Fruit fly (Drosophila melanogaster) whole organism, embryonic: ENCODE measurements around the gene CG5382.

ENCODE experiments used
- ATbp ChIP-seq: fragments of 200-800 bp; sonication (Bioruptor generic); optimal IDR thresholded peaks from 2 replicates; lab custom pipeline; 2017; ENCODE audit warnings: missing biosample characterization, mild to moderate bottlenecking, missing genetic modification characterization, missing genetic modification reagents
- Asciz ChIP-seq: fragments of 200-800 bp; sonication (Bioruptor generic); optimal IDR thresholded peaks from 2 replicates; lab custom pipeline; 2017; ENCODE audit warnings: missing biosample characterization, mild to moderate bottlenecking, missing genetic modification characterization, missing genetic modification reagents
- Atf6 ChIP-seq: fragments of 200-800 bp; sonication (Bioruptor generic); IDR thresholded peaks from 2 replicates; pipeline ENCODE4 v1.3.6; 2022; ENCODE audit warnings: missing biosample characterization, missing genetic modification characterization
- Bdp1 ChIP-seq: fragments of 200-800 bp; sonication (Bioruptor generic); optimal IDR thresholded peaks from 3 replicates; lab custom pipeline; 2016; ENCODE audit warnings: missing biosample characterization, missing genetic modification characterization
- Bgb ChIP-seq: fragments of 200-800 bp; sonication (Bioruptor generic); IDR thresholded peaks from 2 replicates; pipeline ENCODE4 v1.3.6; 2022; ENCODE audit warnings: missing biosample characterization, missing genetic modification characterization; ENCODE audit not compliant: partially characterized antibody
- CG10147 ChIP-seq: fragments of 200-800 bp; sonication (Bioruptor generic); optimal IDR thresholded peaks from 2 replicates; lab custom pipeline; 2019; ENCODE audit warnings: missing biosample characterization, mild to moderate bottlenecking, missing genetic modification characterization, moderate library complexity
- CG10267 ChIP-seq: fragments of 200-800 bp; sonication (Bioruptor generic); optimal IDR thresholded peaks from 2 replicates; lab custom pipeline; 2018; ENCODE audit warnings: missing biosample characterization, mild to moderate bottlenecking, missing genetic modification characterization, moderate library complexity
- CG14014 ChIP-seq: fragments of 200-800 bp; sonication (Bioruptor generic); IDR thresholded peaks from 2 replicates; pipeline ENCODE4 v1.3.6; 2022; ENCODE audit warnings: missing biosample characterization, missing genetic modification characterization
- CG1529 ChIP-seq: fragments of 200-800 bp; sonication (Bioruptor generic); optimal IDR thresholded peaks from 3 replicates; lab custom pipeline; 2018; ENCODE audit warnings: missing biosample characterization, missing genetic modification characterization
- CG17912 ChIP-seq: fragments of 200-800 bp; sonication (Bioruptor generic); optimal IDR thresholded peaks from 2 replicates; lab custom pipeline; 2018; ENCODE audit warnings: missing biosample characterization, mild to moderate bottlenecking, missing genetic modification characterization
- CG18011 ChIP-seq: fragments of 200-800 bp; sonication (Bioruptor generic); optimal IDR thresholded peaks from 2 replicates; lab custom pipeline; 2017; ENCODE audit warnings: missing biosample characterization, missing genetic modification characterization, mild to moderate bottlenecking, moderate library complexity, missing genotype
- CG18476 ChIP-seq: fragments of 200-800 bp; sonication (Bioruptor generic); optimal IDR thresholded peaks from 2 replicates; lab custom pipeline; 2016; ENCODE audit warnings: missing biosample characterization, mild to moderate bottlenecking, missing genetic modification characterization
- CG2129 ChIP-seq: fragments of 200-800 bp; sonication (Bioruptor generic); IDR thresholded peaks from 2 replicates; pipeline ENCODE4 v1.3.6; 2022; ENCODE audit warnings: missing biosample characterization, missing genetic modification characterization; ENCODE audit not compliant: partially characterized antibody
- CG32772 ChIP-seq: fragments of 200-800 bp; sonication (Bioruptor generic); IDR thresholded peaks from 2 replicates; pipeline ENCODE4 v1.3.6; 2022; ENCODE audit warnings: missing biosample characterization, missing genetic modification characterization
- CG6272 ChIP-seq: fragments of 200-800 bp; sonication (Bioruptor generic); IDR thresholded peaks from 2 replicates; pipeline ENCODE4 v1.3.6; 2022; ENCODE audit warnings: missing biosample characterization, missing genetic modification characterization
- CG7357 ChIP-seq: fragments of 200-800 bp; sonication (Bioruptor generic); IDR thresholded peaks from 3 replicates; pipeline ENCODE4 v1.3.6; 2022; ENCODE audit warnings: missing biosample characterization, missing genetic modification characterization
- CG7987 ChIP-seq: fragments of 200-800 bp; sonication (Bioruptor generic); optimal IDR thresholded peaks from 2 replicates; lab custom pipeline; 2018; ENCODE audit warnings: missing biosample characterization, mild to moderate bottlenecking, missing genetic modification characterization, moderate library complexity
- CG8281 ChIP-seq: fragments of 200-800 bp; sonication (Bioruptor generic); optimal IDR thresholded peaks from 2 replicates; lab custom pipeline; 2018; ENCODE audit warnings: missing biosample characterization, mild to moderate bottlenecking, missing genetic modification characterization, moderate library complexity
- CG8290 ChIP-seq, 3 experiments: fragments of 200-800 bp; sonication (Bioruptor generic); optimal IDR thresholded peaks; 2 replicates each; lab custom pipeline; 2016 to 2019; ENCODE audit warnings: missing biosample characterization in 3 of 3, missing genetic modification characterization in 3 of 3, mild to moderate bottlenecking in 2 of 3, moderate library complexity in 1 of 3
- CG9932 ChIP-seq: fragments of 200-800 bp; sonication (Bioruptor generic); IDR thresholded peaks from 2 replicates; pipeline ENCODE4 v1.3.6; 2022; ENCODE audit warnings: missing biosample characterization, missing genetic modification characterization
- Doc2 ChIP-seq: fragments of 200-800 bp; sonication (Bioruptor generic); IDR thresholded peaks from 2 replicates; pipeline ENCODE4 v1.3.6; 2022; ENCODE audit warnings: missing biosample characterization, missing genetic modification characterization
- Eip74EF ChIP-seq, 2 experiments: fragments of 200-800 bp in 1 of 2; fragments of >200 bp in 1 of 2; sonication (Bioruptor generic) in 1 of 2; optimal IDR thresholded peaks; 2 replicates each; lab custom pipeline; 2017 to 2019; ENCODE audit warnings: missing biosample characterization in 2 of 2, missing genetic modification characterization in 2 of 2, mild to moderate bottlenecking in 1 of 2, moderate library complexity in 1 of 2
- H2.0 ChIP-seq: fragments of 200-800 bp; sonication (Bioruptor generic); IDR thresholded peaks from 2 replicates; pipeline ENCODE4 v1.3.6; 2022; ENCODE audit warnings: missing biosample characterization, missing genetic modification characterization
- HLH4C ChIP-seq: fragments of 200-800 bp; sonication (Bioruptor generic); IDR thresholded peaks from 3 replicates; pipeline ENCODE4 v1.3.6; 2022; ENCODE audit warnings: missing biosample characterization, missing genetic modification characterization; ENCODE audit not compliant: partially characterized antibody
- HLHmδ ChIP-seq: fragments of 200-800 bp; sonication (Bioruptor generic); optimal IDR thresholded peaks from 2 replicates; lab custom pipeline; 2018; ENCODE audit warnings: missing biosample characterization, mild to moderate bottlenecking, missing genetic modification characterization, moderate library complexity
- HmgZ ChIP-seq: fragments of 200-800 bp; sonication (Bioruptor generic); optimal IDR thresholded peaks from 2 replicates; lab custom pipeline; 2018; ENCODE audit warnings: missing biosample characterization, mild to moderate bottlenecking, missing genetic modification characterization
- Hmr ChIP-seq: fragments of 200-800 bp; sonication (Bioruptor generic); optimal IDR thresholded peaks from 3 replicates; lab custom pipeline; 2017; ENCODE audit warnings: mild to moderate bottlenecking, missing biosample characterization, missing genetic modification reagents, missing genetic modification characterization
- Lhr ChIP-seq: fragments of 200-800 bp; sonication (Bioruptor generic); optimal IDR thresholded peaks from 3 replicates; lab custom pipeline; 2017; ENCODE audit warnings: mild to moderate bottlenecking, missing biosample characterization, missing genetic modification reagents, missing genetic modification characterization
- Neu2 ChIP-seq: fragments of 200-800 bp; sonication (Bioruptor generic); optimal IDR thresholded peaks from 3 replicates; lab custom pipeline; 2016; ENCODE audit warnings: missing biosample characterization, missing genetic modification characterization, borderline replicate concordance
- Stat92E ChIP-seq, 3 experiments: fragments of >200 bp in 2 of 3; fragments of 200-800 bp in 1 of 3; sonication (Bioruptor generic) in 1 of 3; optimal IDR thresholded peaks; 2 replicates each; lab custom pipeline; 2017 to 2019; ENCODE audit warnings: missing biosample characterization in 3 of 3, missing genetic modification characterization in 3 of 3, mild to moderate bottlenecking in 1 of 3, moderate library complexity in 1 of 3
- Trl ChIP-seq, 3 experiments: fragments of >200 bp in 2 of 3; fragments of 200-800 bp in 1 of 3; sonication (Bioruptor generic) in 1 of 3; optimal IDR thresholded peaks; 2 replicates in 1 of 3; 3 replicates in 2 of 3; lab custom pipeline; 2016 to 2017; ENCODE audit warnings: missing biosample characterization in 1 of 3, missing genetic modification characterization in 1 of 3
- amos ChIP-seq: fragments of 200-800 bp; sonication (Bioruptor generic); IDR thresholded peaks from 2 replicates; pipeline ENCODE4 v1.3.6; 2022; ENCODE audit warnings: missing biosample characterization, missing genetic modification characterization; ENCODE audit not compliant: partially characterized antibody
- az2 ChIP-seq: fragments of 200-800 bp; sonication (Bioruptor generic); optimal IDR thresholded peaks from 3 replicates; lab custom pipeline; 2016; ENCODE audit warnings: missing biosample characterization, missing genetic modification characterization
- bab2 ChIP-seq: fragments of 200-800 bp; sonication (Bioruptor generic); optimal IDR thresholded peaks from 2 replicates; lab custom pipeline; 2016; ENCODE audit warnings: missing biosample characterization, missing genetic modification characterization
- bbx ChIP-seq: fragments of 200-800 bp; sonication (Bioruptor generic); IDR thresholded peaks from 2 replicates; pipeline ENCODE4 v1.3.6; 2022; ENCODE audit warnings: missing biosample characterization, missing genetic modification characterization; ENCODE audit not compliant: partially characterized antibody
- chif ChIP-seq, 2 experiments: fragments of 200-800 bp; sonication (Bioruptor generic); optimal IDR thresholded peaks; 3 replicates each; lab custom pipeline; 2016; ENCODE audit warnings: missing biosample characterization in 2 of 2, missing genetic modification characterization in 2 of 2
- danr ChIP-seq: fragments of 200-800 bp; sonication (Bioruptor generic); IDR thresholded peaks from 2 replicates; pipeline ENCODE4 v1.3.6; 2022; ENCODE audit warnings: missing biosample characterization, missing genetic modification characterization
- emc ChIP-seq: fragments of 200-800 bp; sonication (Bioruptor generic); optimal IDR thresholded peaks from 2 replicates; lab custom pipeline; 2016; ENCODE audit warnings: missing biosample characterization, missing genetic modification characterization
- ewg ChIP-seq: fragments of 200-800 bp; sonication (Bioruptor generic); optimal IDR thresholded peaks from 3 replicates; lab custom pipeline; 2017; ENCODE audit warnings: mild to moderate bottlenecking, missing biosample characterization, missing genetic modification reagents, missing genetic modification characterization
- grn ChIP-seq: fragments of 200-800 bp; sonication (Bioruptor generic); optimal IDR thresholded peaks from 3 replicates; lab custom pipeline; 2017; ENCODE audit warnings: missing biosample characterization, missing genetic modification characterization
- hb ChIP-seq: fragments of 200-800 bp; sonication (Bioruptor generic); IDR thresholded peaks from 3 replicates; pipeline ENCODE4 v1.3.6; 2022; ENCODE audit warnings: missing biosample characterization, missing genetic modification characterization; ENCODE audit not compliant: partially characterized antibody
- hth ChIP-seq: fragments of >200 bp; optimal IDR thresholded peaks from 2 replicates; lab custom pipeline; 2017; ENCODE audit warnings: inconsistent platforms
- ken ChIP-seq: fragments of 200-800 bp; sonication (Bioruptor generic); IDR thresholded peaks from 3 replicates; pipeline ENCODE4 v1.3.6; 2022; ENCODE audit warnings: missing biosample characterization, missing genetic modification characterization
- lmd ChIP-seq: fragments of 200-800 bp; sonication (Bioruptor generic); IDR thresholded peaks from 2 replicates; pipeline ENCODE4 v1.3.6; 2022; ENCODE audit warnings: missing biosample characterization, missing genetic modification characterization
- mld ChIP-seq: fragments of 200-800 bp; sonication (Bioruptor generic); IDR thresholded peaks from 3 replicates; pipeline ENCODE4 v1.3.6; 2022; ENCODE audit warnings: missing biosample characterization, missing genetic modification characterization; ENCODE audit not compliant: partially characterized antibody
- peb ChIP-seq: fragments of 200-800 bp; sonication (Bioruptor generic); IDR thresholded peaks from 2 replicates; pipeline ENCODE4 v1.3.6; 2022; ENCODE audit warnings: missing biosample characterization, missing genetic modification characterization
- sisA ChIP-seq: fragments of 200-800 bp; sonication (Bioruptor generic); IDR thresholded peaks from 2 replicates; pipeline ENCODE4 v1.3.6; 2022; ENCODE audit warnings: missing biosample characterization, missing genetic modification characterization
- sqz ChIP-seq: fragments of 200-800 bp; sonication (Bioruptor generic); optimal IDR thresholded peaks from 3 replicates; lab custom pipeline; 2018; ENCODE audit warnings: missing biosample characterization, mild to moderate bottlenecking, missing genetic modification characterization

CG5382 gene

dm6 chr3R:22397068-22397700 is 31.4 kb upstream of the CG5382 start (continued):
- TF ChIP-seq bbx (GFP tag; lab: Robert Waterston, UW) (peak; percentile 83), CG14014 (GFP tag; lab: Robert Waterston, UW) (no peak), HLHmδ (GFP tag; lab: Kevin White, UChicago) (no peak), CG1529 (GFP tag; lab: Kevin White, UChicago) (no peak), lmd (GFP tag; lab: Robert Waterston, UW) (no peak), CG10147 (peak; percentile 21), hb (GFP tag; lab: Robert Waterston, UW) (peak; percentile 84), peb (GFP tag; lab: Robert Waterston, UW) (no peak), emc (GFP tag; lab: Kevin White, UChicago) (no peak), CG7987 (no peak), Doc2 (GFP tag; lab: Robert Waterston, UW) (no peak), HLH4C (GFP tag; lab: Robert Waterston, UW) (peak; percentile 83), Bgb (GFP tag; lab: Robert Waterston, UW) (peak; percentile 87), danr (GFP tag; lab: Robert Waterston, UW) (no peak), CG18011 (GFP tag; lab: Kevin White, UChicago) (no peak), CG7357 (GFP tag; lab: Robert Waterston, UW) (no peak), ATbp (GFP tag; lab: Kevin White, UChicago) (no peak), Stat92E (GFP tag; optimal IDR thresholded peaks at IDR 0.05; lab: Kevin White, UChicago) (peak in 1 of 3 experiments; percentile 73), amos (peak; percentile 77), sqz (GFP tag; lab: Kevin White, UChicago) (no peak), Atf6 (GFP tag; lab: Robert Waterston, UW) (0 out of 2 replicates have a peak, but pooled peaks have one; percentile 27), Bdp1 (peak; percentile 100), HmgZ (tag; lab: Kevin White, UChicago) (peak; percentile 37), Eip74EF (GFP tag; optimal IDR thresholded peaks at IDR 0.05; lab: Kevin White, UChicago) (peak; percentile 4 to 99), CG32772 (GFP tag; lab: Robert Waterston, UW) (no peak), Asciz (GFP tag; lab: Kevin White, UChicago) (no peak), CG18476 (GFP tag; lab: Kevin White, UChicago) (no peak), chif (GFP tag; optimal IDR thresholded peaks at IDR 0.05; lab: Kevin White, UChicago) (no peak), CG2129 (peak; percentile 19; the same call in 1 of the 2 replicates), CG8281 (tag; lab: Kevin White, UChicago) (no peak), ken (GFP tag; lab: Robert Waterston, UW) (no peak), grn (GFP tag; lab: Kevin White, UChicago) (no peak), Trl (optimal IDR thresholded peaks at IDR 0.05; lab: Kevin White, UChicago) (no peak), Trl (GFP tag; optimal IDR thresholded peaks at IDR 0.05; lab: Kevin White, UChicago) (no peak), CG17912 (GFP tag; lab: Kevin White, UChicago) (no peak), ewg (no peak), CG6272 (GFP tag; lab: Robert Waterston, UW) (no peak), Hmr (no peak), Lhr (no peak), Neu2 (GFP tag; lab: Kevin White, UChicago) (no peak), H2.0 (GFP tag; lab: Robert Waterston, UW) (no peak), CG9932 (GFP tag; lab: Robert Waterston, UW) (no peak), CG10267 (no peak), sisA (GFP tag; lab: Robert Waterston, UW) (no peak), bab2 (no peak), mld (GFP tag; lab: Robert Waterston, UW) (peak; percentile 93), az2 (GFP tag; lab: Kevin White, UChicago) (no peak), CG8290 (GFP tag; optimal IDR thresholded peaks at IDR 0.05; lab: Kevin White, UChicago) (no peak), CG8290 (tag; optimal IDR thresholded peaks at IDR 0.05; lab: Kevin White, UChicago) (peak in 1 of 2 experiments; percentile 16), hth (lab: Kevin White, UChicago) (no peak)
